Worm (Caenorhabditis elegans): ENCODE data around the gene lron-7.

ce11 chrX:7330685-7331196, 38.8 kb downstream of the lron-7 start, which contains the start of gene ttr-30:
- TF ChIP-seq unc-62 (GFP tag; optimal IDR thresholded peaks at IDR 0.05) (no peak), lin-15B (tag; optimal IDR thresholded peaks at IDR 0.05) (no peak), ceh-16 (tag; optimal IDR thresholded peaks at IDR 0.05) (no peak), nhr-11 (tag; optimal IDR thresholded peaks at IDR 0.05) (no peak), skn-1 (tag; optimal IDR thresholded peaks at IDR 0.05) (no peak), fkh-10 (GFP tag; optimal IDR thresholded peaks at IDR 0.05) (no peak), fos-1 (tag; optimal IDR thresholded peaks at IDR 0.05) (no peak), elt-3 (tag; optimal IDR thresholded peaks at IDR 0.05) (no peak), aly-2 (tag; optimal IDR thresholded peaks at IDR 0.05) (no peak)
